Fruit fly (Drosophila melanogaster): ENCODE results near the gene Acbp4.
A peak's percentile ranks its signal among the peaks of the same experiment; 100 is the strongest.

Gene Acbp4

dm6 chr3L:7090764-7091163 is 37.3 kb downstream of the Acbp4 start (continued):
- TF ChIP-seq BtbVII (GFP tag; optimal IDR thresholded peaks at IDR 0.05) (peak; percentile 38), CG7745 (tag; optimal IDR thresholded peaks at IDR 0.05) (no peak), tx (GFP tag; optimal IDR thresholded peaks at IDR 0.05) (peak; percentile 13), btn (GFP tag; optimal IDR thresholded peaks at IDR 0.05) (peak; percentile 54), stc (GFP tag; IDR thresholded peaks at IDR 0.05) (peak; percentile 81), B-H1 (GFP tag; IDR thresholded peaks at IDR 0.05) (peak; percentile 69), corto (GFP tag; optimal IDR thresholded peaks at IDR 0.05) (no peak), CG10274 (GFP tag; optimal IDR thresholded peaks at IDR 0.05) (no peak), CG13287 (GFP tag; IDR thresholded peaks at IDR 0.05; ENCODE audit: partially characterized antibody) (no peak), Rx (GFP tag; IDR thresholded peaks at IDR 0.05) (peak; percentile 67), ab (GFP tag; optimal IDR thresholded peaks at IDR 0.05) (no peak), ara (GFP tag; IDR thresholded peaks at IDR 0.05) (peak; percentile 64), pros (GFP tag; optimal IDR thresholded peaks at IDR 0.05) (no peak), Stat92E (GFP tag; optimal IDR thresholded peaks at IDR 0.05) (no peak), tna (GFP tag; IDR thresholded peaks at IDR 0.05; ENCODE audit: partially characterized antibody) (no peak), H15 (GFP tag; IDR thresholded peaks at IDR 0.05) (peak; percentile 78), CG8924 (tag; optimal IDR thresholded peaks at IDR 0.05) (peak; percentile 39), hth (optimal IDR thresholded peaks at IDR 0.05) (no peak), CG15601 (tag; optimal IDR thresholded peaks at IDR 0.05) (no peak), CG12391 (tag; optimal IDR thresholded peaks at IDR 0.05) (peak; percentile 54), GATAe (GFP tag; conservative IDR thresholded peaks at IDR 0.05) (no peak), HLHmδ (GFP tag; optimal IDR thresholded peaks at IDR 0.05) (no peak), CG15514 (GFP tag; optimal IDR thresholded peaks at IDR 0.05) (peak; percentile 30), HmgD (GFP tag; optimal IDR thresholded peaks at IDR 0.05) (no peak), Spps (tag; optimal IDR thresholded peaks at IDR 0.05) (peak; percentile 5), CG17328 (GFP tag; IDR thresholded peaks at IDR 0.05) (peak; percentile 69), sc (optimal IDR thresholded peaks at IDR 0.05) (no peak), sc (GFP tag; optimal IDR thresholded peaks at IDR 0.05) (no peak), CG3847 (GFP tag; IDR thresholded peaks at IDR 0.05) (no peak), sens (GFP tag) (peak; percentile 94), gt (GFP tag; IDR thresholded peaks at IDR 0.05) (no peak), CG12219 (GFP tag; optimal IDR thresholded peaks at IDR 0.05) (peak; percentile 51), pb (GFP tag; optimal IDR thresholded peaks at IDR 0.05) (peak; percentile 51), disco-r (GFP tag; optimal IDR thresholded peaks at IDR 0.05) (no peak), HLH54F (GFP tag; optimal IDR thresholded peaks at IDR 0.05) (no peak), CG32772 (GFP tag; IDR thresholded peaks at IDR 0.05) (peak; percentile 66), Atf-2 (GFP tag; optimal IDR thresholded peaks at IDR 0.05) (no peak), peb (GFP tag; IDR thresholded peaks at IDR 0.05) (0 out of 2 replicates have a peak, but pooled peaks have one; percentile 64), az2 (GFP tag; optimal IDR thresholded peaks at IDR 0.05) (peak; percentile 44), Tbp (GFP tag; optimal IDR thresholded peaks at IDR 0.05) (no peak), jing (GFP tag; optimal IDR thresholded peaks at IDR 0.05) (no peak), CG17802 (tag; optimal IDR thresholded peaks at IDR 0.05) (peak; percentile 36), CG13424 (tag; optimal IDR thresholded peaks at IDR 0.05) (peak; percentile 73), NFAT (GFP tag; IDR thresholded peaks at IDR 0.05) (no peak), CG32767 (GFP tag; IDR thresholded peaks at IDR 0.05) (peak; percentile 55; the same call in 1 of the 2 replicates), chinmo (GFP tag; IDR thresholded peaks at IDR 0.05; ENCODE audit: partially characterized antibody) (no peak), CG4282 (GFP tag; optimal IDR thresholded peaks at IDR 0.05) (no peak), Fer1 (GFP tag; optimal IDR thresholded peaks at IDR 0.05) (peak; percentile 74), luna (GFP tag; optimal IDR thresholded peaks at IDR 0.05) (no peak), al (GFP tag; IDR thresholded peaks at IDR 0.05) (peak; percentile 34; the same call in 1 of the 2 replicates)

Data from whole organism, embryonic.